Worm (Caenorhabditis elegans) whole organism, L4 larva: ENCODE measurements around the gene C05B5.17.

Experiments
- ces-1 ChIP-seq: fragments of 150-350 bp; sonication (generic microtip); optimal IDR thresholded peaks from 4 replicates; lab custom pipeline; 2014; ENCODE audit warnings: missing biosample characterization, missing genetic modification reagents, missing genetic modification characterization
- lin-15B ChIP-seq: fragments of 150-350 bp; sonication (generic microtip); optimal IDR thresholded peaks from 3 replicates; lab custom pipeline; 2014; ENCODE audit warnings: missing biosample characterization, missing genetic modification characterization
- lin-38 ChIP-seq: fragments of 200-800 bp; sonication (Bioruptor generic); IDR thresholded peaks from 2 replicates; pipeline ENCODE4 v1.3.6; 2022; ENCODE audit warnings: missing genetic modification reagents, missing genetic modification characterization, missing compliant biosample characterization
- nhr-237 ChIP-seq: sonication (generic microtip); optimal IDR thresholded peaks from 2 replicates; lab custom pipeline; 2017; ENCODE audit warnings: missing biosample characterization, missing genetic modification characterization
- nhr-6 ChIP-seq: fragments of 150-350 bp; optimal IDR thresholded peaks from 2 replicates; lab custom pipeline; 2014; ENCODE audit warnings: missing biosample characterization, missing genetic modification characterization
- rbr-2 ChIP-seq: sonication (generic microtip); optimal IDR thresholded peaks from 2 replicates; lab custom pipeline; 2016; ENCODE audit warnings: missing genotype, missing genetic modification characterization, missing compliant biosample characterization
- skn-1 ChIP-seq: fragments of 150-350 bp; optimal IDR thresholded peaks from 2 replicates; lab custom pipeline; 2014; ENCODE audit warnings: missing biosample characterization, missing genetic modification characterization
- tag-97 ChIP-seq: fragments of 200-800 bp; sonication (Bioruptor generic); IDR thresholded peaks from 2 replicates; pipeline ENCODE4 v1.3.6; 2022; ENCODE audit warnings: missing genetic modification characterization, missing compliant biosample characterization
- vab-7 ChIP-seq: fragments of 200-800 bp; sonication (Bioruptor generic); IDR thresholded peaks from 2 replicates; pipeline ENCODE4 v1.3.6; 2022; ENCODE audit warnings: missing genetic modification reagents, missing genetic modification characterization, missing compliant biosample characterization
- zag-1 ChIP-seq: fragments of 150-350 bp; optimal IDR thresholded peaks from 2 replicates; lab custom pipeline; 2014; ENCODE audit warnings: missing biosample characterization, missing genetic modification characterization

ce11 chrIII:10000428-10000827, 1.3 kb upstream of the C05B5.17 start, which contains the start of gene C05B5.2:
- TF ChIP-seq vab-7 (GFP tag; lab: Robert Waterston, UW) (no peak), rbr-2 (tag; lab: Kevin White, UChicago) (no peak), skn-1 (no peak), ces-1 (no peak), lin-38 (GFP tag; lab: Robert Waterston, UW) (no peak), nhr-6 (tag; lab: Kevin White, UChicago) (no peak), nhr-237 (tag; lab: Kevin White, UChicago) (no peak), lin-15B (tag; lab: Kevin White, UChicago) (no peak), zag-1 (tag; lab: Kevin White, UChicago) (no peak), tag-97 (GFP tag; lab: Robert Waterston, UW) (no peak)
